Worm (Caenorhabditis elegans) whole organism, mixed stage, embryonic: ENCODE measurements around the gene R08D7.5.

ENCODE experiments used
- M03D4.4 ChIP-seq: sonication (generic microtip); optimal IDR thresholded peaks from 2 replicates; lab custom pipeline; 2017; ENCODE audit warnings: mild to moderate bottlenecking, missing genetic modification characterization, missing compliant biosample characterization
- bed-3 ChIP-seq: fragments of 200-800 bp; sonication (Bioruptor generic); optimal IDR thresholded peaks from 3 replicates; lab custom pipeline; 2018; ENCODE audit warnings: mild to moderate bottlenecking, missing genetic modification characterization, moderate library complexity, missing compliant biosample characterization
- blmp-1 ChIP-seq: fragments of 150-350 bp; optimal IDR thresholded peaks from 2 replicates; lab custom pipeline; 2014; ENCODE audit warnings: missing biosample characterization, missing genetic modification characterization
- ceh-39 ChIP-seq: fragments of 150-350 bp; optimal IDR thresholded peaks from 2 replicates; lab custom pipeline; 2014; ENCODE audit warnings: missing biosample characterization, missing genetic modification characterization
- ceh-43 ChIP-seq: fragments of 200-800 bp; sonication (Bioruptor generic); optimal IDR thresholded peaks from 2 replicates; lab custom pipeline; 2018; ENCODE audit warnings: mild to moderate bottlenecking, missing genetic modification characterization, moderate library complexity, missing compliant biosample characterization
- ceh-83 ChIP-seq: fragments of 200-800 bp; sonication (Bioruptor generic); optimal IDR thresholded peaks from 2 replicates; lab custom pipeline; 2018; ENCODE audit warnings: mild to moderate bottlenecking, missing genetic modification characterization, missing compliant biosample characterization
- ces-1 ChIP-seq: fragments of 150-350 bp; optimal IDR thresholded peaks from 2 replicates; lab custom pipeline; 2014; ENCODE audit warnings: missing biosample characterization, missing genetic modification reagents, missing genetic modification characterization
- cnd-1 ChIP-seq: fragments of 200-800 bp; sonication (Bioruptor generic); optimal IDR thresholded peaks from 2 replicates; lab custom pipeline; 2018; ENCODE audit warnings: mild to moderate bottlenecking, missing genetic modification characterization, missing compliant biosample characterization
- drap-1 ChIP-seq: fragments of 200-800 bp; sonication (Bioruptor generic); optimal IDR thresholded peaks from 3 replicates; lab custom pipeline; 2018; ENCODE audit warnings: mild to moderate bottlenecking, missing genetic modification characterization, missing compliant biosample characterization
- elt-1 ChIP-seq: sonication (generic microtip); optimal IDR thresholded peaks from 2 replicates; lab custom pipeline; 2017; ENCODE audit warnings: missing genetic modification characterization, mild to moderate bottlenecking, missing compliant biosample characterization, antibody characterized with exemption, moderate library complexity, borderline replicate concordance; ENCODE audit not compliant: insufficient read depth
- flh-1 ChIP-seq: fragments of 200-800 bp; sonication (Bioruptor generic); optimal IDR thresholded peaks from 2 replicates; lab custom pipeline; 2018; ENCODE audit warnings: mild to moderate bottlenecking, missing genetic modification characterization, moderate library complexity, missing compliant biosample characterization
- ham-2 ChIP-seq: fragments of 200-800 bp; sonication (Bioruptor generic); optimal IDR thresholded peaks from 2 replicates; lab custom pipeline; 2018; ENCODE audit warnings: mild to moderate bottlenecking, missing genetic modification characterization, missing compliant biosample characterization
- hlh-1 ChIP-seq: fragments of 150-350 bp; optimal IDR thresholded peaks from 2 replicates; lab custom pipeline; 2014; ENCODE audit warnings: missing biosample characterization, missing genetic modification reagents, missing genetic modification characterization
- lin-13 ChIP-seq: fragments of 150-350 bp; optimal IDR thresholded peaks from 2 replicates; lab custom pipeline; 2014; ENCODE audit warnings: missing biosample characterization, missing genetic modification characterization
- lin-32 ChIP-seq: fragments of 200-800 bp; sonication (Bioruptor generic); optimal IDR thresholded peaks from 2 replicates; lab custom pipeline; 2018; ENCODE audit warnings: mild to moderate bottlenecking, missing genetic modification characterization, missing compliant biosample characterization
- mab-5 ChIP-seq: fragments of 150-350 bp; optimal IDR thresholded peaks from 2 replicates; lab custom pipeline; 2014; ENCODE audit warnings: missing biosample characterization, missing genetic modification characterization
- mep-1 ChIP-seq: fragments of 150-350 bp; optimal IDR thresholded peaks from 2 replicates; lab custom pipeline; 2017; ENCODE audit warnings: missing biosample characterization, missing genetic modification reagents, missing genetic modification characterization, inconsistent platforms
- mls-2 ChIP-seq: sonication (generic microtip); optimal IDR thresholded peaks from 2 replicates; lab custom pipeline; 2016; ENCODE audit warnings: mild to moderate bottlenecking, missing genetic modification characterization, moderate library complexity, missing compliant biosample characterization
- nhr-237 ChIP-seq: fragments of 150-350 bp; optimal IDR thresholded peaks from 2 replicates; lab custom pipeline; 2014; ENCODE audit warnings: missing biosample characterization, missing genetic modification characterization
- nhr-28 ChIP-seq: fragments of 150-350 bp; optimal IDR thresholded peaks from 2 replicates; lab custom pipeline; 2014; ENCODE audit warnings: missing biosample characterization, missing genetic modification characterization
- pha-4 ChIP-seq: fragments of 150-350 bp; optimal IDR thresholded peaks from 2 replicates; lab custom pipeline; 2018; ENCODE audit warnings: missing biosample characterization, missing genetic modification reagents, missing genetic modification characterization
- sem-2 ChIP-seq: fragments of 200-800 bp; sonication (Bioruptor generic); optimal IDR thresholded peaks from 2 replicates; lab custom pipeline; 2018; ENCODE audit warnings: mild to moderate bottlenecking, missing genetic modification characterization, missing compliant biosample characterization
- snpc-4 ChIP-seq: fragments of 150-350 bp; optimal IDR thresholded peaks from 2 replicates; lab custom pipeline; 2014; ENCODE audit warnings: missing biosample characterization, missing genetic modification characterization
- sptf-1 ChIP-seq: sonication (generic microtip); optimal IDR thresholded peaks from 2 replicates; lab custom pipeline; 2017; ENCODE audit warnings: mild to moderate bottlenecking, missing genetic modification characterization, moderate library complexity, missing compliant biosample characterization
- unc-120 ChIP-seq: sonication (generic microtip); optimal IDR thresholded peaks from 2 replicates; lab custom pipeline; 2017; ENCODE audit warnings: missing genetic modification characterization, missing compliant biosample characterization; ENCODE audit not compliant: poor library complexity, severe bottlenecking
- unc-39 ChIP-seq: fragments of 150-350 bp; optimal IDR thresholded peaks from 2 replicates; lab custom pipeline; 2014; ENCODE audit warnings: missing biosample characterization, missing genetic modification characterization
- unc-62 ChIP-seq: fragments of 150-350 bp; optimal IDR thresholded peaks from 2 replicates; lab custom pipeline; 2014; ENCODE audit warnings: missing biosample characterization, missing genetic modification reagents, missing genetic modification characterization
- zip-8 ChIP-seq: fragments of 150-350 bp; optimal IDR thresholded peaks from 2 replicates; lab custom pipeline; 2014; ENCODE audit warnings: missing biosample characterization, missing genetic modification characterization
- ztf-11 ChIP-seq: fragments of 150-350 bp; optimal IDR thresholded peaks from 2 replicates; lab custom pipeline; 2014; ENCODE audit warnings: missing biosample characterization, missing genetic modification characterization

R08D7.5 gene

ce11 chrIII:8973826-8974225, at the start of gene R08D7.5:
R08D7.5 (plus strand) TSS chrIII:8974126.
- TF ChIP-seq unc-62 (GFP tag; lab: Kevin White, UChicago) (no peak), nhr-28 (tag; lab: Kevin White, UChicago) (no peak), sem-2 (GFP tag; lab: Kevin White, UChicago) (no peak), sptf-1 (tag; lab: Kevin White, UChicago) (no peak), blmp-1 (tag; lab: Kevin White, UChicago) (no peak), unc-39 (tag; lab: Kevin White, UChicago) (no peak), flh-1 (GFP tag; lab: Kevin White, UChicago) (no peak)

- TF ChIP-seq M03D4.4 (tag; lab: Kevin White, UChicago) (no peak), hlh-1 (no peak), ceh-83 (GFP tag; lab: Kevin White, UChicago) (no peak), unc-62 (GFP tag; lab: Kevin White, UChicago) (no peak), mep-1 (no peak), zip-8 (tag; lab: Kevin White, UChicago) (no peak), ces-1 (GFP tag; lab: Kevin White, UChicago) (no peak), nhr-28 (tag; lab: Kevin White, UChicago) (no peak), unc-120 (tag; lab: Kevin White, UChicago) (no peak), mls-2 (no peak), ceh-43 (GFP tag; lab: Kevin White, UChicago) (no peak), nhr-237 (tag; lab: Kevin White, UChicago) (no peak), lin-32 (no peak), lin-13 (no peak), ceh-39 (tag; lab: Kevin White, UChicago) (no peak), pha-4 (tag; lab: Kevin White, UChicago) (no peak), flh-1 (GFP tag; lab: Kevin White, UChicago) (no peak), ham-2 (GFP tag; lab: Kevin White, UChicago) (no peak), unc-39 (tag; lab: Kevin White, UChicago) (no peak), cnd-1 (tag; lab: Kevin White, UChicago) (no peak)
Measured at ce11 chrIII:8925539-8925938, 48.4 kb upstream of the R08D7.5 start.

ce11 chrIII:8926512-8926911, 47.4 kb upstream of the R08D7.5 start:
- TF ChIP-seq pha-4 (tag; lab: Kevin White, UChicago) (no peak), mab-5 (tag; lab: Kevin White, UChicago) (peak; percentile 50)
- TF ChIP-seq, all 35 proteins: peak for 1

DNA sequence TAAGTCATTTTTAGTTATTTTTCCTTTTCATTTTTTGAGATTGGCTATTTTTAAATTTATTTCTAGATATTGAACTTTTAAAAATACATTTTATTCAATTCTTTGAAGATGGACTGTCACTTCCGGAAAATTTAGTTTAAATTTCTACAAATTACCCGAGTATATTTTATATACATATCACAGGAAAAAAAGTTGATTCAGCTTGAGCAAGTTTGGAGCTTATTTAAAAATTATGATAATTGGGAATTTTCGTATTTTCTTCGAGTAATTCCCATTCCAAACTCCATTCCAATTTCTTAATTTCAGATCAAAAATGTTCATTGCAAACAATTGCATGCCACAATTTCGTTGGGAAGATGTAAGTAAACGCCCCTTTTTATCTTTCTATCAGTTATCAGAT, 44.2 kb upstream of the R08D7.5 start, which contains the start of gene arrd-15:
Gene arrd-15, plus strand, starts transcription at position 301 of the 400 bp plus-strand sequence.
- TF ChIP-seq nhr-28 (tag; lab: Kevin White, UChicago): no peak

ce11 chrIII:8933696-8934095, 40.2 kb upstream of the R08D7.5 start:
- no peak for TF ChIP-seq hlh-1

ce11 chrIII:8934378-8934777, 39.5 kb upstream of the R08D7.5 start:
- TF ChIP-seq lin-13 (no peak), mls-2 (no peak), unc-39 (tag; lab: Kevin White, UChicago) (no peak), bed-3 (GFP tag; lab: Kevin White, UChicago) (no peak), hlh-1 (no peak), nhr-28 (tag; lab: Kevin White, UChicago) (no peak), ztf-11 (tag; lab: Kevin White, UChicago) (no peak), mep-1 (no peak), ham-2 (GFP tag; lab: Kevin White, UChicago) (no peak), snpc-4 (tag; lab: Kevin White, UChicago) (no peak), blmp-1 (tag; lab: Kevin White, UChicago) (no peak), drap-1 (GFP tag; lab: Kevin White, UChicago) (no peak), ces-1 (GFP tag; lab: Kevin White, UChicago) (no peak), elt-1 (tag; lab: Kevin White, UChicago) (no peak)
- TF ChIP-seq, all 35 proteins: peak for 0
